Fruit fly (Drosophila melanogaster) whole organism, embryonic: ENCODE results near the gene H2.0.

Source experiments
- Abd-B ChIP-seq: fragments of 200-800 bp; sonication (Bioruptor generic); optimal IDR thresholded peaks from 2 replicates; lab custom pipeline; 2018; ENCODE audit warnings: missing biosample characterization, mild to moderate bottlenecking, missing genetic modification characterization, moderate library complexity
- Antp ChIP-seq: fragments of 200-800 bp; sonication (Bioruptor generic); optimal IDR thresholded peaks from 3 replicates; lab custom pipeline; 2016; ENCODE audit warnings: missing biosample characterization, missing genetic modification characterization
- Atf3 ChIP-seq: fragments of 200-800 bp; sonication (Bioruptor generic); optimal IDR thresholded peaks from 3 replicates; lab custom pipeline; 2016; ENCODE audit warnings: missing biosample characterization, missing genetic modification characterization
- CG1233 ChIP-seq: fragments of 200-800 bp; sonication (Bioruptor generic); optimal IDR thresholded peaks from 4 replicates; lab custom pipeline; 2018; ENCODE audit warnings: missing biosample characterization, mild to moderate bottlenecking, missing genetic modification characterization
- CG14050 ChIP-seq: fragments of 200-800 bp; sonication (Bioruptor generic); IDR thresholded peaks from 3 replicates; pipeline ENCODE4 v1.3.6; 2022; ENCODE audit warnings: missing biosample characterization, missing genetic modification characterization
- CG1529 ChIP-seq: fragments of 200-800 bp; sonication (Bioruptor generic); optimal IDR thresholded peaks from 3 replicates; lab custom pipeline; 2018; ENCODE audit warnings: missing biosample characterization, missing genetic modification characterization
- CG15696 ChIP-seq: fragments of 200-800 bp; sonication (Bioruptor generic); optimal IDR thresholded peaks from 2 replicates; lab custom pipeline; 2019; ENCODE audit warnings: missing biosample characterization, mild to moderate bottlenecking, missing genetic modification characterization, moderate library complexity
- CG1647 ChIP-seq: fragments of 200-800 bp; sonication (Bioruptor generic); optimal IDR thresholded peaks from 3 replicates; lab custom pipeline; 2016; ENCODE audit warnings: missing biosample characterization, missing genetic modification characterization
- CG16815 ChIP-seq: fragments of 200-800 bp; sonication (Bioruptor generic); optimal IDR thresholded peaks from 3 replicates; lab custom pipeline; 2017; ENCODE audit warnings: missing biosample characterization, mild to moderate bottlenecking, missing genetic modification characterization
- CG17912 ChIP-seq: fragments of 200-800 bp; sonication (Bioruptor generic); optimal IDR thresholded peaks from 2 replicates; lab custom pipeline; 2018; ENCODE audit warnings: missing biosample characterization, mild to moderate bottlenecking, missing genetic modification characterization
- CG18476 ChIP-seq: fragments of 200-800 bp; sonication (Bioruptor generic); optimal IDR thresholded peaks from 2 replicates; lab custom pipeline; 2016; ENCODE audit warnings: missing biosample characterization, mild to moderate bottlenecking, missing genetic modification characterization
- CG34422 ChIP-seq: fragments of 200-800 bp; sonication (Bioruptor generic); IDR thresholded peaks from 3 replicates; pipeline ENCODE4 v1.3.6; 2022; ENCODE audit warnings: missing biosample characterization, missing genetic modification characterization
- CG43689 ChIP-seq: fragments of 200-800 bp; sonication (Bioruptor generic); IDR thresholded peaks from 2 replicates; pipeline ENCODE4 v1.3.6; 2022; ENCODE audit warnings: missing biosample characterization, missing genetic modification characterization
- CG4707 ChIP-seq: fragments of 200-800 bp; sonication (Bioruptor generic); optimal IDR thresholded peaks from 2 replicates; lab custom pipeline; 2018; ENCODE audit warnings: missing biosample characterization, mild to moderate bottlenecking, missing genetic modification characterization, moderate library complexity
- CG6854 ChIP-seq: fragments of 200-800 bp; sonication (Bioruptor generic); optimal IDR thresholded peaks from 3 replicates; lab custom pipeline; 2017; ENCODE audit warnings: missing biosample characterization, mild to moderate bottlenecking, missing genetic modification characterization
- CG7745 ChIP-seq: fragments of 200-800 bp; sonication (Bioruptor generic); optimal IDR thresholded peaks from 2 replicates; lab custom pipeline; 2018; ENCODE audit warnings: missing biosample characterization, mild to moderate bottlenecking, missing genetic modification characterization, moderate library complexity
- CG7987 ChIP-seq: fragments of 200-800 bp; sonication (Bioruptor generic); optimal IDR thresholded peaks from 2 replicates; lab custom pipeline; 2018; ENCODE audit warnings: missing biosample characterization, mild to moderate bottlenecking, missing genetic modification characterization, moderate library complexity
- CG8290 ChIP-seq, 3 experiments: fragments of 200-800 bp; sonication (Bioruptor generic); optimal IDR thresholded peaks; 2 replicates each; lab custom pipeline; 2016 to 2019; ENCODE audit warnings: missing biosample characterization in 3 of 3, missing genetic modification characterization in 3 of 3, mild to moderate bottlenecking in 2 of 3, moderate library complexity in 1 of 3
- CG8944 ChIP-seq: fragments of 200-800 bp; sonication (Bioruptor generic); optimal IDR thresholded peaks from 3 replicates; lab custom pipeline; 2016; ENCODE audit warnings: missing biosample characterization, missing genetic modification characterization
- CG9817 ChIP-seq: fragments of 200-800 bp; sonication (Bioruptor generic); optimal IDR thresholded peaks from 2 replicates; lab custom pipeline; 2018; ENCODE audit warnings: missing biosample characterization, mild to moderate bottlenecking, missing genetic modification characterization, moderate library complexity
- CHES-1-like ChIP-seq: fragments of 200-800 bp; sonication (Bioruptor generic); optimal IDR thresholded peaks from 2 replicates; lab custom pipeline; 2016; ENCODE audit warnings: missing biosample characterization, missing genetic modification characterization
- CrebB ChIP-seq: fragments of 200-800 bp; sonication (Bioruptor generic); optimal IDR thresholded peaks from 3 replicates; lab custom pipeline; 2018; ENCODE audit warnings: missing biosample characterization, mild to moderate bottlenecking, missing genetic modification characterization
- D19A ChIP-seq: fragments of 200-800 bp; optimal IDR thresholded peaks from 3 replicates; lab custom pipeline; 2019; ENCODE audit warnings: missing biosample characterization, mild to moderate bottlenecking, missing genetic modification characterization, moderate library complexity
- Dip3 ChIP-seq: fragments of 200-800 bp; sonication (Bioruptor generic); optimal IDR thresholded peaks from 3 replicates; lab custom pipeline; 2016; ENCODE audit warnings: missing biosample characterization, missing genetic modification characterization
- Ets65A ChIP-seq: fragments of 200-800 bp; sonication (Bioruptor generic); peaks from one replicate; lab custom pipeline; 2016; ENCODE audit warnings: missing biosample characterization, missing genetic modification characterization
- Fer2 ChIP-seq: fragments of 200-800 bp; sonication (Bioruptor generic); optimal IDR thresholded peaks from 2 replicates; lab custom pipeline; 2018; ENCODE audit warnings: missing biosample characterization, mild to moderate bottlenecking, missing genetic modification characterization, moderate library complexity
- Fer3 ChIP-seq: fragments of 200-800 bp; sonication (Bioruptor generic); optimal IDR thresholded peaks from 2 replicates; lab custom pipeline; 2018; ENCODE audit warnings: missing biosample characterization, mild to moderate bottlenecking, missing genetic modification characterization, moderate library complexity
- Gug ChIP-seq: fragments of 200-800 bp; sonication (Bioruptor generic); IDR thresholded peaks from 4 replicates; pipeline ENCODE4 v1.3.6; 2022; ENCODE audit warnings: missing biosample characterization, missing genetic modification characterization
- Hmr ChIP-seq: fragments of 200-800 bp; sonication (Bioruptor generic); optimal IDR thresholded peaks from 3 replicates; lab custom pipeline; 2017; ENCODE audit warnings: mild to moderate bottlenecking, missing biosample characterization, missing genetic modification reagents, missing genetic modification characterization
- MBD-R2 ChIP-seq: fragments of 200-800 bp; sonication (Bioruptor generic); IDR thresholded peaks from 2 replicates; pipeline ENCODE4 v1.3.6; 2022; ENCODE audit warnings: missing biosample characterization, missing genetic modification characterization
- Neu2 ChIP-seq: fragments of 200-800 bp; sonication (Bioruptor generic); optimal IDR thresholded peaks from 3 replicates; lab custom pipeline; 2016; ENCODE audit warnings: missing biosample characterization, missing genetic modification characterization, borderline replicate concordance
- Sox102F ChIP-seq: fragments of 200-800 bp; sonication (Bioruptor generic); optimal IDR thresholded peaks from 2 replicates; lab custom pipeline; 2018; ENCODE audit warnings: missing biosample characterization, mild to moderate bottlenecking, missing genetic modification characterization, moderate library complexity
- YL-1 ChIP-seq: fragments of 200-800 bp; sonication (Bioruptor generic); optimal IDR thresholded peaks from 3 replicates; lab custom pipeline; 2017; ENCODE audit warnings: missing biosample characterization, mild to moderate bottlenecking, missing genetic modification characterization
- al ChIP-seq: fragments of 200-800 bp; sonication (Bioruptor generic); IDR thresholded peaks from 2 replicates; pipeline ENCODE4 v1.3.6; 2022; ENCODE audit warnings: missing biosample characterization, missing genetic modification characterization
- ara ChIP-seq: fragments of 200-800 bp; sonication (Bioruptor generic); IDR thresholded peaks from 2 replicates; pipeline ENCODE4 v1.3.6; 2022; ENCODE audit warnings: missing biosample characterization, missing genetic modification characterization
- ash1 ChIP-seq: fragments of 200-800 bp; sonication (Bioruptor generic); optimal IDR thresholded peaks from 2 replicates; lab custom pipeline; 2018; ENCODE audit warnings: missing biosample characterization, mild to moderate bottlenecking, missing genetic modification characterization
- btn ChIP-seq: fragments of 200-800 bp; sonication (Bioruptor generic); optimal IDR thresholded peaks from 2 replicates; lab custom pipeline; 2016; ENCODE audit warnings: missing biosample characterization, missing genetic modification characterization
- en ChIP-seq: fragments of 200-800 bp; sonication (Bioruptor generic); optimal IDR thresholded peaks from 2 replicates; lab custom pipeline; 2016; ENCODE audit warnings: missing biosample characterization, missing genetic modification characterization
- ftz-f1 ChIP-seq: fragments of 200-800 bp; sonication (Bioruptor generic); optimal IDR thresholded peaks from 2 replicates; lab custom pipeline; 2016; ENCODE audit warnings: missing biosample characterization, missing genetic modification characterization
- hkb ChIP-seq, 2 experiments: fragments of 200-800 bp in 1 of 2; fragments of >200 bp in 1 of 2; sonication (Bioruptor generic) in 1 of 2; IDR thresholded peaks in 1 of 2; optimal IDR thresholded peaks in 1 of 2; 2 replicates each; pipeline versions ENCODE4 v1.3.6 to Lab custom; 2017 to 2022; ENCODE audit warnings: missing biosample characterization in 1 of 2, missing genetic modification characterization in 1 of 2
- lola ChIP-seq, 3 experiments: fragments of >200 bp in 2 of 3; fragments of 200-800 bp in 1 of 3; sonication (Bioruptor generic) in 1 of 3; optimal IDR thresholded peaks; 2 replicates each; lab custom pipeline; 2017 to 2019; ENCODE audit warnings: missing biosample characterization in 3 of 3, missing genetic modification characterization in 3 of 3, mild to moderate bottlenecking in 1 of 3, moderate library complexity in 1 of 3
- nerfin-1 ChIP-seq: fragments of 200-800 bp; sonication (Bioruptor generic); optimal IDR thresholded peaks from 3 replicates; lab custom pipeline; 2019; ENCODE audit warnings: missing biosample characterization, mild to moderate bottlenecking, missing genetic modification characterization, moderate library complexity
- nmo ChIP-seq: fragments of 200-800 bp; sonication (Bioruptor generic); optimal IDR thresholded peaks from 2 replicates; lab custom pipeline; 2018; ENCODE audit warnings: missing biosample characterization, mild to moderate bottlenecking, missing genetic modification characterization, moderate library complexity
- salm ChIP-seq: fragments of 200-800 bp; sonication (Bioruptor generic); optimal IDR thresholded peaks from 2 replicates; lab custom pipeline; 2018; ENCODE audit warnings: missing biosample characterization, mild to moderate bottlenecking, missing genetic modification characterization
- sens ChIP-seq: fragments of 200-800 bp; sonication (Bioruptor generic); peaks from one replicate; lab custom pipeline; 2016; ENCODE audit warnings: missing biosample characterization, missing genetic modification characterization
- sisA ChIP-seq: fragments of 200-800 bp; sonication (Bioruptor generic); IDR thresholded peaks from 2 replicates; pipeline ENCODE4 v1.3.6; 2022; ENCODE audit warnings: missing biosample characterization, missing genetic modification characterization
- sr ChIP-seq: fragments of 200-800 bp; sonication (Bioruptor generic); IDR thresholded peaks from 3 replicates; pipeline ENCODE4 v1.3.6; 2022; ENCODE audit warnings: missing biosample characterization, missing genetic modification characterization
- sug ChIP-seq: fragments of 200-800 bp; optimal IDR thresholded peaks from 2 replicates; lab custom pipeline; 2019; ENCODE audit warnings: missing biosample characterization, mild to moderate bottlenecking, missing genetic modification characterization, moderate library complexity
- trh ChIP-seq: fragments of 200-800 bp; sonication (Bioruptor generic); optimal IDR thresholded peaks from 2 replicates; lab custom pipeline; 2016; ENCODE audit warnings: missing biosample characterization, missing genetic modification characterization
- vvl ChIP-seq: fragments of 200-800 bp; sonication (Bioruptor generic); IDR thresholded peaks from 2 replicates; pipeline ENCODE4 v1.3.6; 2022; ENCODE audit warnings: missing biosample characterization, missing genetic modification characterization
- zfh2 ChIP-seq: fragments of 200-800 bp; sonication (Bioruptor generic); optimal IDR thresholded peaks from 2 replicates; lab custom pipeline; 2016; ENCODE audit warnings: missing biosample characterization, missing genetic modification characterization

The H2.0 gene

dm6 chr2L:5999247-5999646 is 20.0 kb downstream of the H2.0 start, which contains the start of gene Kdm5:
Gene Kdm5 (minus strand): TSS chr2L:5999501.
- TF ChIP-seq lola (GFP tag; optimal IDR thresholded peaks at IDR 0.05; lab: Kevin White, UChicago) = no peak
- peak; percentile 61 for TF ChIP-seq vvl (GFP tag; lab: Robert Waterston, UW)
- no peak for TF ChIP-seq sisA (GFP tag; lab: Robert Waterston, UW)
- no peak for TF ChIP-seq Fer2 (tag; lab: Kevin White, UChicago)
- TF ChIP-seq ara (GFP tag; lab: Robert Waterston, UW) = peak; percentile 47; the same call in 1 of the 2 replicates
- peak; percentile 44 for TF ChIP-seq Dip3 (GFP tag; lab: Kevin White, UChicago)
- TF ChIP-seq CG8290 (GFP tag; optimal IDR thresholded peaks at IDR 0.05; lab: Kevin White, UChicago) = no peak
- no peak for TF ChIP-seq CG8290 (tag; optimal IDR thresholded peaks at IDR 0.05; lab: Kevin White, UChicago)
- no peak for TF ChIP-seq hkb (optimal IDR thresholded peaks at IDR 0.05; lab: Kevin White, UChicago)
- peak; percentile 41; the same call in 1 of the 2 replicates for TF ChIP-seq hkb (GFP tag; IDR thresholded peaks at IDR 0.05; lab: Robert Waterston, UW)
- no peak for TF ChIP-seq Neu2 (GFP tag; lab: Kevin White, UChicago)
- no peak for TF ChIP-seq CG43689 (GFP tag; lab: Robert Waterston, UW)
- peak; percentile 67 for TF ChIP-seq MBD-R2 (GFP tag; lab: Robert Waterston, UW)
- TF ChIP-seq sr (GFP tag; lab: Robert Waterston, UW) = no peak
- no peak for TF ChIP-seq en (GFP tag; lab: Kevin White, UChicago)
- no peak for TF ChIP-seq CG15696 (tag; lab: Kevin White, UChicago)
- peak; percentile 88 for TF ChIP-seq ftz-f1 (GFP tag; lab: Kevin White, UChicago)
- no peak for TF ChIP-seq btn (GFP tag; lab: Kevin White, UChicago)
- TF ChIP-seq nerfin-1 = no peak
- TF ChIP-seq Fer3 (tag; lab: Kevin White, UChicago) = peak; percentile 11
- no peak for TF ChIP-seq D19A (tag; lab: Kevin White, UChicago)
- TF ChIP-seq CG16815 (GFP tag; lab: Kevin White, UChicago) = no peak
- TF ChIP-seq sug (tag; lab: Kevin White, UChicago) = peak; percentile 99
- TF ChIP-seq Ets65A (GFP tag; lab: Kevin White, UChicago) = no peak
- TF ChIP-seq Atf3 (GFP tag; lab: Kevin White, UChicago) = no peak
- no peak for TF ChIP-seq Sox102F (GFP tag; lab: Kevin White, UChicago)
- TF ChIP-seq al = no peak
- TF ChIP-seq CG1233 (GFP tag; lab: Kevin White, UChicago) = no peak
- no peak for TF ChIP-seq CG1647
- no peak; the same call in 3 of the 4 replicates for TF ChIP-seq Gug (GFP tag; lab: Robert Waterston, UW)
- TF ChIP-seq CG6854 (GFP tag; lab: Kevin White, UChicago) = no peak
- peak; percentile 54 for TF ChIP-seq Hmr (GFP tag; lab: Kevin White, UChicago)
- peak; percentile 53 for TF ChIP-seq sens
- no peak for TF ChIP-seq CG17912
- TF ChIP-seq CG34422 (GFP tag; lab: Robert Waterston, UW) = peak; percentile 65; the same call in 2 of the 3 replicates
- peak; percentile 56 for TF ChIP-seq CHES-1-like (GFP tag; lab: Kevin White, UChicago)
- peak; percentile 65 for TF ChIP-seq YL-1
- TF ChIP-seq zfh2 (GFP tag; lab: Kevin White, UChicago) = peak; percentile 64
- no peak for TF ChIP-seq CG4707 (GFP tag; lab: Kevin White, UChicago)
- TF ChIP-seq CG1529 (GFP tag; lab: Kevin White, UChicago) = no peak
- peak; percentile 11 for TF ChIP-seq CG9817 (tag; lab: Kevin White, UChicago)
- TF ChIP-seq CG7987 (GFP tag; lab: Kevin White, UChicago) = peak; percentile 47
- TF ChIP-seq nmo (GFP tag; lab: Kevin White, UChicago) = peak; percentile 25
- no peak for TF ChIP-seq ash1 (GFP tag; lab: Kevin White, UChicago)
- TF ChIP-seq CrebB (tag; lab: Kevin White, UChicago) = peak; percentile 14
- TF ChIP-seq CG8944 (GFP tag; lab: Kevin White, UChicago) = peak; percentile 23
- no peak for TF ChIP-seq salm (tag; lab: Kevin White, UChicago)
- no peak for TF ChIP-seq CG7745
- no peak for TF ChIP-seq Abd-B (GFP tag; lab: Kevin White, UChicago)
- TF ChIP-seq CG18476 (GFP tag; lab: Kevin White, UChicago) = no peak
- no peak for TF ChIP-seq trh (GFP tag; lab: Kevin White, UChicago)
- no peak for TF ChIP-seq CG14050 (GFP tag; lab: Robert Waterston, UW)
- no peak for TF ChIP-seq Antp (GFP tag; lab: Kevin White, UChicago)
